Fruit fly (Drosophila melanogaster) whole organism, embryonic: ENCODE measurements around the gene CG34454.

ENCODE experiments used
- Abd-B ChIP-seq: fragments of 200-800 bp; sonication (Bioruptor generic); optimal IDR thresholded peaks from 2 replicates; lab custom pipeline; 2018; ENCODE audit warnings: missing biosample characterization, mild to moderate bottlenecking, missing genetic modification characterization, moderate library complexity
- Atf3 ChIP-seq: fragments of 200-800 bp; sonication (Bioruptor generic); optimal IDR thresholded peaks from 3 replicates; lab custom pipeline; 2016; ENCODE audit warnings: missing biosample characterization, missing genetic modification characterization
- Blimp-1 ChIP-seq: fragments of 200-800 bp; sonication (Bioruptor generic); optimal IDR thresholded peaks from 3 replicates; lab custom pipeline; 2018; ENCODE audit warnings: missing biosample characterization, missing genetic modification characterization, mild to moderate bottlenecking, moderate library complexity, missing genetic modification reagents
- BtbVII ChIP-seq: fragments of 200-800 bp; sonication (Bioruptor generic); optimal IDR thresholded peaks from 3 replicates; lab custom pipeline; 2017; ENCODE audit warnings: missing biosample characterization, mild to moderate bottlenecking, missing genetic modification characterization
- CG11696 ChIP-seq: fragments of 200-800 bp; sonication (Bioruptor generic); IDR thresholded peaks from 2 replicates; pipeline ENCODE4 v1.3.6; 2022; ENCODE audit warnings: missing biosample characterization, missing genetic modification characterization
- CG13123 ChIP-seq: fragments of 200-800 bp; sonication (Bioruptor generic); optimal IDR thresholded peaks from 2 replicates; lab custom pipeline; 2016; ENCODE audit warnings: missing biosample characterization, missing genetic modification characterization
- CG1602 ChIP-seq: fragments of 200-800 bp; sonication (Bioruptor generic); optimal IDR thresholded peaks from 3 replicates; lab custom pipeline; 2016; ENCODE audit warnings: missing biosample characterization, missing genetic modification characterization
- CG16863 ChIP-seq: fragments of 200-800 bp; sonication (Bioruptor generic); optimal IDR thresholded peaks from 3 replicates; lab custom pipeline; 2016; ENCODE audit warnings: missing biosample characterization, missing genetic modification characterization
- CG17359 ChIP-seq: fragments of 200-800 bp; sonication (Bioruptor generic); optimal IDR thresholded peaks from 3 replicates; lab custom pipeline; 2018; ENCODE audit warnings: missing biosample characterization, mild to moderate bottlenecking, missing genetic modification characterization, moderate library complexity
- CG17385 ChIP-seq: fragments of 200-800 bp; sonication (Bioruptor generic); optimal IDR thresholded peaks from 3 replicates; lab custom pipeline; 2018; ENCODE audit warnings: missing biosample characterization, mild to moderate bottlenecking, missing genetic modification characterization
- CG18764 ChIP-seq: fragments of 200-800 bp; sonication (Bioruptor generic); optimal IDR thresholded peaks from 3 replicates; lab custom pipeline; 2016; ENCODE audit warnings: missing biosample characterization, missing genetic modification characterization
- CG2129 ChIP-seq: fragments of 200-800 bp; sonication (Bioruptor generic); IDR thresholded peaks from 2 replicates; pipeline ENCODE4 v1.3.6; 2022; ENCODE audit warnings: missing biosample characterization, missing genetic modification characterization; ENCODE audit not compliant: partially characterized antibody
- CG2202 ChIP-seq: fragments of 200-800 bp; sonication (Bioruptor generic); optimal IDR thresholded peaks from 2 replicates; lab custom pipeline; 2018; ENCODE audit warnings: missing biosample characterization, mild to moderate bottlenecking, missing genetic modification characterization
- CG30403 ChIP-seq: fragments of 200-800 bp; sonication (Bioruptor generic); optimal IDR thresholded peaks from 3 replicates; lab custom pipeline; 2016; ENCODE audit warnings: missing biosample characterization, missing genetic modification characterization
- CG31224 ChIP-seq: fragments of 200-800 bp; sonication (Bioruptor generic); IDR thresholded peaks from 2 replicates; pipeline ENCODE4 v1.3.6; 2022; ENCODE audit warnings: missing biosample characterization, missing genetic modification characterization
- CG6254 ChIP-seq: fragments of 200-800 bp; sonication (Bioruptor generic); optimal IDR thresholded peaks from 3 replicates; lab custom pipeline; 2017; ENCODE audit warnings: mild to moderate bottlenecking, missing biosample characterization, missing genetic modification reagents, missing genetic modification characterization
- CG7372 ChIP-seq: fragments of 200-800 bp; sonication (Bioruptor generic); IDR thresholded peaks from 2 replicates; pipeline ENCODE4 v1.3.6; 2022; ENCODE audit warnings: missing biosample characterization, missing genetic modification characterization
- CG7745 ChIP-seq: fragments of 200-800 bp; sonication (Bioruptor generic); optimal IDR thresholded peaks from 2 replicates; lab custom pipeline; 2018; ENCODE audit warnings: missing biosample characterization, mild to moderate bottlenecking, missing genetic modification characterization, moderate library complexity
- CG8089 ChIP-seq: fragments of 200-800 bp; sonication (Bioruptor generic); optimal IDR thresholded peaks from 3 replicates; lab custom pipeline; 2016; ENCODE audit warnings: missing biosample characterization, missing genetic modification characterization
- CG8290 ChIP-seq, 3 experiments: fragments of 200-800 bp; sonication (Bioruptor generic); optimal IDR thresholded peaks; 2 replicates each; lab custom pipeline; 2016 to 2019; ENCODE audit warnings: missing biosample characterization in 3 of 3, missing genetic modification characterization in 3 of 3, mild to moderate bottlenecking in 2 of 3, moderate library complexity in 1 of 3
- Dp ChIP-seq: fragments of 200-800 bp; sonication (Bioruptor generic); optimal IDR thresholded peaks from 2 replicates; lab custom pipeline; 2018; ENCODE audit warnings: missing biosample characterization, mild to moderate bottlenecking, missing genetic modification characterization, moderate library complexity
- Ets65A ChIP-seq: fragments of 200-800 bp; sonication (Bioruptor generic); peaks from one replicate; lab custom pipeline; 2016; ENCODE audit warnings: missing biosample characterization, missing genetic modification characterization
- HLH54F ChIP-seq: fragments of 200-800 bp; sonication (Bioruptor generic); optimal IDR thresholded peaks from 3 replicates; lab custom pipeline; 2016; ENCODE audit warnings: missing biosample characterization, missing genetic modification characterization
- Max ChIP-seq: fragments of 200-800 bp; sonication (Bioruptor generic); optimal IDR thresholded peaks from 2 replicates; lab custom pipeline; 2016; ENCODE audit warnings: missing biosample characterization, mild to moderate bottlenecking, missing genetic modification characterization
- PHDP ChIP-seq: fragments of 200-800 bp; sonication (Bioruptor generic); optimal IDR thresholded peaks from 3 replicates; lab custom pipeline; 2018; ENCODE audit warnings: missing biosample characterization, mild to moderate bottlenecking, missing genetic modification characterization, moderate library complexity
- Poxn ChIP-seq: fragments of 200-800 bp; sonication (Bioruptor generic); IDR thresholded peaks from 2 replicates; pipeline ENCODE4 v1.3.6; 2022; ENCODE audit warnings: missing biosample characterization, missing genetic modification characterization
- Rx ChIP-seq: fragments of 200-800 bp; sonication (Bioruptor generic); IDR thresholded peaks from 2 replicates; pipeline ENCODE4 v1.3.6; 2022; ENCODE audit warnings: missing biosample characterization, missing genetic modification characterization
- Scr ChIP-seq: fragments of 200-800 bp; sonication (Bioruptor generic); IDR thresholded peaks from 2 replicates; pipeline ENCODE4 v1.3.6; 2022; ENCODE audit warnings: missing biosample characterization, missing genetic modification characterization; ENCODE audit not compliant: partially characterized antibody
- Six4 ChIP-seq: fragments of 200-800 bp; sonication (Bioruptor generic); optimal IDR thresholded peaks from 2 replicates; lab custom pipeline; 2016; ENCODE audit warnings: missing biosample characterization, missing genetic modification characterization
- Sox100B ChIP-seq: fragments of 200-800 bp; sonication (Bioruptor generic); optimal IDR thresholded peaks from 3 replicates; lab custom pipeline; 2018; ENCODE audit warnings: missing biosample characterization, mild to moderate bottlenecking, missing genetic modification characterization
- Sox102F ChIP-seq: fragments of 200-800 bp; sonication (Bioruptor generic); optimal IDR thresholded peaks from 2 replicates; lab custom pipeline; 2018; ENCODE audit warnings: missing biosample characterization, mild to moderate bottlenecking, missing genetic modification characterization, moderate library complexity
- Tbp ChIP-seq: fragments of >200 bp; optimal IDR thresholded peaks from 2 replicates; lab custom pipeline; 2018; ENCODE audit warnings: missing biosample characterization, missing genetic modification characterization
- YL-1 ChIP-seq: fragments of 200-800 bp; sonication (Bioruptor generic); optimal IDR thresholded peaks from 3 replicates; lab custom pipeline; 2017; ENCODE audit warnings: missing biosample characterization, mild to moderate bottlenecking, missing genetic modification characterization
- bsh ChIP-seq, 2 experiments: fragments of 200-800 bp; sonication (Bioruptor generic); optimal IDR thresholded peaks; 2 replicates each; lab custom pipeline; 2017 to 2018; ENCODE audit warnings: mild to moderate bottlenecking in 2 of 2, missing biosample characterization in 2 of 2, missing genetic modification characterization in 2 of 2, moderate library complexity in 1 of 2
- crol ChIP-seq: fragments of 200-800 bp; sonication (Bioruptor generic); IDR thresholded peaks from 2 replicates; pipeline ENCODE4 v1.3.6; 2022; ENCODE audit warnings: missing biosample characterization, missing genetic modification characterization
- crp ChIP-seq, 2 experiments: fragments of 200-800 bp; sonication (Bioruptor generic); optimal IDR thresholded peaks; 2 replicates in 1 of 2; 3 replicates in 1 of 2; lab custom pipeline; 2017; ENCODE audit warnings: missing biosample characterization in 2 of 2, missing genetic modification characterization in 2 of 2, mild to moderate bottlenecking in 1 of 2, moderate library complexity in 1 of 2
- eve ChIP-seq, 2 experiments: fragments of >200 bp; optimal IDR thresholded peaks; 2 replicates each; lab custom pipeline; 2017; ENCODE audit warnings: missing biosample characterization in 2 of 2, missing genetic modification characterization in 2 of 2
- knrl ChIP-seq: fragments of 200-800 bp; sonication (Bioruptor generic); IDR thresholded peaks from 3 replicates; pipeline ENCODE4 v1.3.6; 2022; ENCODE audit warnings: missing biosample characterization, missing genetic modification characterization; ENCODE audit not compliant: partially characterized antibody
- p53 ChIP-seq: fragments of 200-800 bp; sonication (Bioruptor generic); optimal IDR thresholded peaks from 2 replicates; lab custom pipeline; 2016; ENCODE audit warnings: missing biosample characterization, missing genetic modification characterization
- pho ChIP-seq: fragments of 200-800 bp; sonication (Bioruptor generic); optimal IDR thresholded peaks from 2 replicates; lab custom pipeline; 2016; ENCODE audit warnings: missing biosample characterization, missing genetic modification characterization
- pnt ChIP-seq: fragments of 200-800 bp; sonication (Bioruptor generic); optimal IDR thresholded peaks from 3 replicates; lab custom pipeline; 2016; ENCODE audit warnings: missing biosample characterization, missing genetic modification characterization
- sisA ChIP-seq: fragments of 200-800 bp; sonication (Bioruptor generic); IDR thresholded peaks from 2 replicates; pipeline ENCODE4 v1.3.6; 2022; ENCODE audit warnings: missing biosample characterization, missing genetic modification characterization
- tx ChIP-seq: fragments of 200-800 bp; sonication (Bioruptor generic); optimal IDR thresholded peaks from 2 replicates; lab custom pipeline; 2016; ENCODE audit warnings: missing biosample characterization, missing genetic modification characterization
- unc-4 ChIP-seq: fragments of 200-800 bp; sonication (Bioruptor generic); IDR thresholded peaks from 2 replicates; pipeline ENCODE4 v1.3.6; 2022; ENCODE audit warnings: missing biosample characterization, missing genetic modification characterization; ENCODE audit not compliant: partially characterized antibody
- vnd ChIP-seq: fragments of 200-800 bp; sonication (Bioruptor generic); IDR thresholded peaks from 3 replicates; pipeline ENCODE4 v1.3.6; 2022; ENCODE audit warnings: missing biosample characterization, missing genetic modification characterization; ENCODE audit not compliant: partially characterized antibody
- vvl ChIP-seq: fragments of 200-800 bp; sonication (Bioruptor generic); IDR thresholded peaks from 2 replicates; pipeline ENCODE4 v1.3.6; 2022; ENCODE audit warnings: missing biosample characterization, missing genetic modification characterization
- wdn ChIP-seq: fragments of 200-800 bp; sonication (Bioruptor generic); IDR thresholded peaks from 2 replicates; pipeline ENCODE4 v1.3.6; 2022; ENCODE audit warnings: missing biosample characterization, missing genetic modification characterization
- zfh2 ChIP-seq: fragments of 200-800 bp; sonication (Bioruptor generic); optimal IDR thresholded peaks from 2 replicates; lab custom pipeline; 2016; ENCODE audit warnings: missing biosample characterization, missing genetic modification characterization

The CG34454 gene

dm6 chr3L:199754-200596 is 32.2 kb downstream of the CG34454 start, which contains the start of the genes rno and mri (continued):
- TF ChIP-seq CG17385 (peak; percentile 46), HLH54F (peak; percentile 27), CG16863 (GFP tag; lab: Kevin White, UChicago) (no peak), p53 (GFP tag; lab: Kevin White, UChicago) (no peak), wdn (GFP tag; lab: Robert Waterston, UW) (no peak), CG6254 (GFP tag; lab: Kevin White, UChicago) (no peak), BtbVII (GFP tag; lab: Kevin White, UChicago) (peak; percentile 3), eve (GFP tag; optimal IDR thresholded peaks at IDR 0.05; lab: Kevin White, UChicago) (no peak), CG2129 (GFP tag; lab: Robert Waterston, UW) (peak; percentile 82), CG8089 (GFP tag; lab: Kevin White, UChicago) (no peak), CG30403 (GFP tag; lab: Kevin White, UChicago) (peak; percentile 82), Six4 (GFP tag; lab: Kevin White, UChicago) (peak; percentile 61), Dp (GFP tag; lab: Kevin White, UChicago) (no peak), tx (GFP tag; lab: Kevin White, UChicago) (no peak), CG17359 (tag; lab: Kevin White, UChicago) (peak; percentile 72), Rx (0 out of 2 replicates have a peak, but pooled peaks have one; percentile 19), pnt (GFP tag; lab: Kevin White, UChicago) (no peak), zfh2 (GFP tag; lab: Kevin White, UChicago) (peak; percentile 61), CG1602 (GFP tag; lab: Kevin White, UChicago) (peak; percentile 70), vvl (GFP tag; lab: Robert Waterston, UW) (peak; percentile 81), CG7372 (GFP tag; lab: Robert Waterston, UW) (peak; percentile 43; the same call in 1 of the 2 replicates), Tbp (no peak), Blimp-1 (GFP tag; lab: Kevin White, UChicago) (peak; percentile 9), Poxn (GFP tag; lab: Robert Waterston, UW) (no peak), Abd-B (GFP tag; lab: Kevin White, UChicago) (peak; percentile 65), vnd (GFP tag; lab: Robert Waterston, UW) (peak; percentile 94), unc-4 (GFP tag; lab: Robert Waterston, UW) (peak; percentile 87), Scr (GFP tag; lab: Robert Waterston, UW) (peak; percentile 95), CG31224 (GFP tag; lab: Robert Waterston, UW) (no peak; the same call in 1 of the 2 replicates), pho (GFP tag; lab: Kevin White, UChicago) (peak; percentile 48), CG2202 (tag; lab: Kevin White, UChicago) (no peak), sisA (GFP tag; lab: Robert Waterston, UW) (peak; percentile 64; the same call in 1 of the 2 replicates), Sox102F (GFP tag; lab: Kevin White, UChicago) (peak; percentile 79), Sox100B (GFP tag; lab: Kevin White, UChicago) (no peak), CG8290 (GFP tag; optimal IDR thresholded peaks at IDR 0.05; lab: Kevin White, UChicago) (peak; percentile 16), CG8290 (tag; optimal IDR thresholded peaks at IDR 0.05; lab: Kevin White, UChicago) (peak in 1 of 2 experiments; percentile 3), CG13123 (GFP tag; lab: Kevin White, UChicago) (peak; percentile 51), crol (no peak), crp (GFP tag; optimal IDR thresholded peaks at IDR 0.05; lab: Kevin White, UChicago) (peak in 1 of 2 experiments; percentile 11), Max (GFP tag; lab: Kevin White, UChicago) (peak; percentile 9), bsh (GFP tag; optimal IDR thresholded peaks at IDR 0.05; lab: Kevin White, UChicago) (peak in 1 of 2 experiments; percentile 71), knrl (GFP tag; lab: Robert Waterston, UW) (peak; percentile 95), CG18764 (GFP tag; lab: Kevin White, UChicago) (peak; percentile 50), CG7745 (no peak), YL-1 (GFP tag; lab: Kevin White, UChicago) (no peak), CG11696 (peak; percentile 53), PHDP (tag; lab: Kevin White, UChicago) (peak; percentile 67), Ets65A (peak; percentile 87), Atf3 (GFP tag; lab: Kevin White, UChicago) (peak; percentile 33)
